Worm (Caenorhabditis elegans): ENCODE measurements around the gene ifp-1.

ifp-1 gene

ce11 chrX:9705257-9706035, 25.5 kb upstream of the ifp-1 start:
- TF ChIP-seq lin-39 (tag; optimal IDR thresholded peaks at IDR 0.05) (peak; percentile 73), egl-5 (tag; optimal IDR thresholded peaks at IDR 0.05) (no peak), nhr-11 (tag; optimal IDR thresholded peaks at IDR 0.05) (no peak), fkh-10 (GFP tag; optimal IDR thresholded peaks at IDR 0.05) (peak; percentile 67), pha-4 (tag; optimal IDR thresholded peaks at IDR 0.05) (peak; percentile 32), nfya-1 (tag; optimal IDR thresholded peaks at IDR 0.05; ENCODE audit: insufficient read depth) (no peak), elt-2 (tag; optimal IDR thresholded peaks at IDR 0.05) (peak; percentile 26)

- TF ChIP-seq elt-2 (tag; optimal IDR thresholded peaks at IDR 0.05) (no peak), elt-1 (tag; optimal IDR thresholded peaks at IDR 0.05) (no peak), nfya-1 (tag; optimal IDR thresholded peaks at IDR 0.05; ENCODE audit: insufficient read depth) (no peak), lin-39 (tag; optimal IDR thresholded peaks at IDR 0.05) (peak; percentile 64), sea-2 (GFP tag; optimal IDR thresholded peaks at IDR 0.05) (no peak)
These were observed 22.8 kb upstream of the ifp-1 start for ce11 chrX:9702790-9703189.

DNA sequence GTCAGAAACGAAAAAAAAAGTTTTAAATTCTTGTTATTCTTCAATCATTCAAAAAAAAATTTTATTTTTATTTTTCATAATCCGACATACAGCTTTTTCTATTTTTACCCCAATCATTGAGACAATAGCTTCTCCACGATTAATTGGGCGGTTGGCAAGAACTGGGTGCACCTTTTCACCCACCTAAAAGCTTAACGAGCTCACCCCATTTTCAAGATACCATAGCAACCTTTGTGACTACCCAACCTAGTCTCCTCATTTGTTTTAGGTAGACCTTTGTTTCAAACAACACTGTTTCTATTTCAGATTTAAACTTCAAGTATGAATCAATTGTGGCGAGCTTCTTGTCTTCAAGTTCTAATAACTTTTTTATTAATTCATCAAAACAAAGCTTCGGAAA, 18.4 kb upstream of the ifp-1 start, which contains the start of gene dyf-7:
dyf-7 (plus strand) TSS at position 301 of the 400 bp plus-strand sequence.
- no peak for TF ChIP-seq elt-1 (tag; optimal IDR thresholded peaks at IDR 0.05)
- no peak for TF ChIP-seq sea-2 (GFP tag; optimal IDR thresholded peaks at IDR 0.05)
- TF ChIP-seq nfya-1 (tag; optimal IDR thresholded peaks at IDR 0.05; ENCODE audit: insufficient read depth): no peak
- TF ChIP-seq ama-1 (optimal IDR thresholded peaks at IDR 0.05): no peak
- no peak for TF ChIP-seq lin-15B (tag; optimal IDR thresholded peaks at IDR 0.05)
- no peak for TF ChIP-seq nhr-11 (tag; optimal IDR thresholded peaks at IDR 0.05)
- no peak for TF ChIP-seq R02D3.7 (tag; optimal IDR thresholded peaks at IDR 0.05)
- TF ChIP-seq fkh-2 (tag; optimal IDR thresholded peaks at IDR 0.05): no peak
- no peak for TF ChIP-seq pha-4 (tag; optimal IDR thresholded peaks at IDR 0.05)

ce11 chrX:9697655-9698054, 17.7 kb upstream of the ifp-1 start:
- TF ChIP-seq mdl-1 (tag; optimal IDR thresholded peaks at IDR 0.05) (no peak), mml-1 (tag; optimal IDR thresholded peaks at IDR 0.05) (no peak), elt-1 (tag; optimal IDR thresholded peaks at IDR 0.05) (no peak), nhr-43 (tag; optimal IDR thresholded peaks at IDR 0.05; ENCODE audit: poor library complexity, severe bottlenecking) (no peak), pha-4 (tag; optimal IDR thresholded peaks at IDR 0.05) (no peak), nfya-1 (tag; optimal IDR thresholded peaks at IDR 0.05; ENCODE audit: insufficient read depth) (no peak), tbx-2 (tag; optimal IDR thresholded peaks at IDR 0.05) (no peak), fkh-2 (tag; optimal IDR thresholded peaks at IDR 0.05) (no peak), ztf-11 (tag; optimal IDR thresholded peaks at IDR 0.05) (no peak), zag-1 (tag; optimal IDR thresholded peaks at IDR 0.05) (no peak), ceh-16 (tag; optimal IDR thresholded peaks at IDR 0.05) (no peak), elt-2 (tag; optimal IDR thresholded peaks at IDR 0.05) (no peak), R02D3.7 (tag; optimal IDR thresholded peaks at IDR 0.05) (no peak), ceh-28 (tag; optimal IDR thresholded peaks at IDR 0.05) (no peak), hmg-11 (tag; optimal IDR thresholded peaks at IDR 0.05) (no peak), unc-62 (GFP tag; optimal IDR thresholded peaks at IDR 0.05) (no peak), lin-39 (tag; optimal IDR thresholded peaks at IDR 0.05) (no peak), lin-15B (tag; optimal IDR thresholded peaks at IDR 0.05) (no peak)

- no peak for TF ChIP-seq mdl-1 (tag; optimal IDR thresholded peaks at IDR 0.05)
- no peak for TF ChIP-seq mml-1 (tag; optimal IDR thresholded peaks at IDR 0.05)
- no peak for TF ChIP-seq nhr-25 (tag; optimal IDR thresholded peaks at IDR 0.05)
These were observed 10.5 kb upstream of the ifp-1 start, which contains the start of gene npr-18 for ce11 chrX:9690445-9690844. Gene npr-18, plus strand, starts transcription at chrX:9690745.

DNA sequence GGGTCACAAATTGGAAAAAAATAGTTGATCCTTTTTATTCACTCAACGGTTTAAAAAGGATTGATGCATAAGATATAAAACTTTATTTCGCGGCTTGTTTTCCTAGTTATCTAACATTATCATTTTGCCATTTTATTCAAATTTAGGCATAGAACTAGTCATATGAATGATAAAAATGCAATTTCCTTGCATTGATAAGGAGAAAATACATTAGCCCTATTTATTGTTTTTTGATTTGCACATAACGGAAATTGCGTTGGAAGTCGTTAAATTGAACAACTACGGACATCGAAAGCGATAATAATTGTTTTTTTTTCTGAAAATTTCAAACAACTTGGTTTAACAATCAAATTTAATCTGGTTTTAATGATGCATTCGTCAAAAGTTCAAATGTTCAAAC, 7.3 kb upstream of the ifp-1 start:
- TF ChIP-seq pqm-1 (tag; optimal IDR thresholded peaks at IDR 0.05): peak; percentile 39
- TF ChIP-seq elt-2 (tag; optimal IDR thresholded peaks at IDR 0.05): peak; percentile 71
- TF ChIP-seq ztf-11 (tag; optimal IDR thresholded peaks at IDR 0.05): no peak

ce11 chrX:9679427-9679826, 542 bp downstream of the ifp-1 start:
- TF ChIP-seq zag-1 (tag; optimal IDR thresholded peaks at IDR 0.05): no peak
- peak; percentile 82 for TF ChIP-seq elt-2 (tag; optimal IDR thresholded peaks at IDR 0.05)
- peak; percentile 57 for TF ChIP-seq pqm-1 (tag; optimal IDR thresholded peaks at IDR 0.05)
- TF ChIP-seq pha-4 (tag; optimal IDR thresholded peaks at IDR 0.05): peak; percentile 38
